Fruit fly (Drosophila melanogaster): Measurements from ENCODE around the gene Cyp4d2.
A peak's percentile ranks its signal among the peaks of the same experiment; 100 is the strongest.

- TF ChIP-seq CG8478 (optimal IDR thresholded peaks at IDR 0.05) (no peak), EcR (GFP tag; optimal IDR thresholded peaks at IDR 0.05) (no peak), psq (optimal IDR thresholded peaks at IDR 0.05) (no peak), usp (GFP tag; optimal IDR thresholded peaks at IDR 0.05) (no peak), pan (optimal IDR thresholded peaks at IDR 0.05) (peak; percentile 60), Dll (optimal IDR thresholded peaks at IDR 0.05) (no peak)
These were observed 40.6 kb upstream of the Cyp4d2 start for dm6 chrX:2134965-2135758.

Data from whole organism.